Fruit fly (Drosophila melanogaster) whole organism, embryonic: ENCODE measurements around the gene CG42494.

Source experiments
- Awh ChIP-seq: fragments of 200-800 bp; sonication (Bioruptor generic); IDR thresholded peaks from 2 replicates; pipeline ENCODE4, ENCODE4 v1.3.6; 2022; ENCODE audit warnings: missing biosample characterization, missing genetic modification characterization
- Blimp-1 ChIP-seq: fragments of 200-800 bp; sonication (Bioruptor generic); optimal IDR thresholded peaks from 3 replicates; lab custom pipeline; 2018; ENCODE audit warnings: missing biosample characterization, missing genetic modification characterization, mild to moderate bottlenecking, moderate library complexity, missing genetic modification reagents
- CG1024 ChIP-seq: fragments of 200-800 bp; sonication (Bioruptor generic); IDR thresholded peaks from 2 replicates; pipeline ENCODE4 v1.3.6; 2022; ENCODE audit warnings: missing biosample characterization, missing genetic modification characterization
- CG10267 ChIP-seq: fragments of 200-800 bp; sonication (Bioruptor generic); optimal IDR thresholded peaks from 2 replicates; lab custom pipeline; 2018; ENCODE audit warnings: missing biosample characterization, mild to moderate bottlenecking, missing genetic modification characterization, moderate library complexity
- CG11093 ChIP-seq: fragments of 200-800 bp; sonication (Bioruptor generic); IDR thresholded peaks from 3 replicates; pipeline ENCODE4 v1.3.6; 2022; ENCODE audit warnings: missing biosample characterization, missing genetic modification characterization
- CG11247 ChIP-seq: fragments of 200-800 bp; sonication (Bioruptor generic); IDR thresholded peaks from 2 replicates; pipeline ENCODE4 v1.3.6; 2022; ENCODE audit warnings: missing biosample characterization, missing genetic modification characterization
- CG13296 ChIP-seq: fragments of 200-800 bp; sonication (Bioruptor generic); optimal IDR thresholded peaks from 3 replicates; lab custom pipeline; 2018; ENCODE audit warnings: missing biosample characterization, mild to moderate bottlenecking, missing genetic modification characterization
- CG13775 ChIP-seq: fragments of 200-800 bp; sonication (Bioruptor generic); optimal IDR thresholded peaks from 3 replicates; lab custom pipeline; 2017; ENCODE audit warnings: missing biosample characterization, mild to moderate bottlenecking, missing genetic modification characterization
- CG16815 ChIP-seq: fragments of 200-800 bp; sonication (Bioruptor generic); optimal IDR thresholded peaks from 3 replicates; lab custom pipeline; 2017; ENCODE audit warnings: missing biosample characterization, mild to moderate bottlenecking, missing genetic modification characterization
- CG17328 ChIP-seq: fragments of 200-800 bp; sonication (Bioruptor generic); IDR thresholded peaks from 2 replicates; pipeline ENCODE4 v1.3.6; 2022; ENCODE audit warnings: missing biosample characterization, missing genetic modification characterization
- CG17912 ChIP-seq: fragments of 200-800 bp; sonication (Bioruptor generic); optimal IDR thresholded peaks from 2 replicates; lab custom pipeline; 2018; ENCODE audit warnings: missing biosample characterization, mild to moderate bottlenecking, missing genetic modification characterization
- CG31365 ChIP-seq: fragments of 200-800 bp; sonication (Bioruptor generic); optimal IDR thresholded peaks from 2 replicates; lab custom pipeline; 2018; ENCODE audit warnings: missing biosample characterization, mild to moderate bottlenecking, missing genetic modification characterization
- CG32772 ChIP-seq: fragments of 200-800 bp; sonication (Bioruptor generic); IDR thresholded peaks from 2 replicates; pipeline ENCODE4 v1.3.6; 2022; ENCODE audit warnings: missing biosample characterization, missing genetic modification characterization
- CG33557 ChIP-seq: fragments of 200-800 bp; sonication (Bioruptor generic); optimal IDR thresholded peaks from 2 replicates; lab custom pipeline; 2019; ENCODE audit warnings: missing biosample characterization, mild to moderate bottlenecking, missing genetic modification characterization, moderate library complexity
- CG6689 ChIP-seq: fragments of 200-800 bp; sonication (Bioruptor generic); IDR thresholded peaks from 2 replicates; pipeline ENCODE4 v1.3.6; 2022; ENCODE audit warnings: missing biosample characterization, missing genetic modification characterization
- CoRest ChIP-seq: fragments of 200-800 bp; sonication (Bioruptor generic); optimal IDR thresholded peaks from 3 replicates; lab custom pipeline; 2018; ENCODE audit warnings: missing biosample characterization, mild to moderate bottlenecking, missing genetic modification characterization, moderate library complexity
- D19A ChIP-seq: fragments of 200-800 bp; optimal IDR thresholded peaks from 3 replicates; lab custom pipeline; 2019; ENCODE audit warnings: missing biosample characterization, mild to moderate bottlenecking, missing genetic modification characterization, moderate library complexity
- Fer2 ChIP-seq: fragments of 200-800 bp; sonication (Bioruptor generic); optimal IDR thresholded peaks from 2 replicates; lab custom pipeline; 2018; ENCODE audit warnings: missing biosample characterization, mild to moderate bottlenecking, missing genetic modification characterization, moderate library complexity
- HLH4C ChIP-seq: fragments of 200-800 bp; sonication (Bioruptor generic); IDR thresholded peaks from 3 replicates; pipeline ENCODE4 v1.3.6; 2022; ENCODE audit warnings: missing biosample characterization, missing genetic modification characterization; ENCODE audit not compliant: partially characterized antibody
- Hey ChIP-seq: fragments of 200-800 bp; sonication (Bioruptor generic); optimal IDR thresholded peaks from 3 replicates; lab custom pipeline; 2018; ENCODE audit warnings: missing biosample characterization, mild to moderate bottlenecking, missing genetic modification characterization
- Hr3 ChIP-seq: fragments of 200-800 bp; sonication (Bioruptor generic); optimal IDR thresholded peaks from 3 replicates; lab custom pipeline; 2016; ENCODE audit warnings: missing biosample characterization, missing genetic modification characterization
- Hr51 ChIP-seq, 2 experiments: fragments of 200-800 bp; sonication (Bioruptor generic); optimal IDR thresholded peaks; 2 replicates in 1 of 2; 3 replicates in 1 of 2; lab custom pipeline; 2016 to 2018; ENCODE audit warnings: missing biosample characterization in 2 of 2, missing genetic modification characterization in 2 of 2, mild to moderate bottlenecking in 1 of 2, moderate library complexity in 1 of 2
- Kr ChIP-seq: fragments of 200-800 bp; sonication (Bioruptor generic); optimal IDR thresholded peaks from 2 replicates; lab custom pipeline; 2017; ENCODE audit warnings: missing biosample characterization, mild to moderate bottlenecking, missing genetic modification characterization
- Mes4 ChIP-seq: fragments of 200-800 bp; sonication (Bioruptor generic); optimal IDR thresholded peaks from 2 replicates; lab custom pipeline; 2016; ENCODE audit warnings: missing biosample characterization, missing genetic modification characterization
- Sox102F ChIP-seq: fragments of 200-800 bp; sonication (Bioruptor generic); optimal IDR thresholded peaks from 2 replicates; lab custom pipeline; 2018; ENCODE audit warnings: missing biosample characterization, mild to moderate bottlenecking, missing genetic modification characterization, moderate library complexity
- Trl ChIP-seq, 3 experiments: fragments of >200 bp in 2 of 3; fragments of 200-800 bp in 1 of 3; sonication (Bioruptor generic) in 1 of 3; optimal IDR thresholded peaks; 2 replicates in 1 of 3; 3 replicates in 2 of 3; lab custom pipeline; 2016 to 2017; ENCODE audit warnings: missing biosample characterization in 1 of 3, missing genetic modification characterization in 1 of 3
- ab ChIP-seq: fragments of 200-800 bp; sonication (Bioruptor generic); optimal IDR thresholded peaks from 2 replicates; lab custom pipeline; 2016; ENCODE audit warnings: missing biosample characterization, missing genetic modification characterization
- amos ChIP-seq: fragments of 200-800 bp; sonication (Bioruptor generic); IDR thresholded peaks from 2 replicates; pipeline ENCODE4 v1.3.6; 2022; ENCODE audit warnings: missing biosample characterization, missing genetic modification characterization; ENCODE audit not compliant: partially characterized antibody
- ash1 ChIP-seq: fragments of 200-800 bp; sonication (Bioruptor generic); optimal IDR thresholded peaks from 2 replicates; lab custom pipeline; 2018; ENCODE audit warnings: missing biosample characterization, mild to moderate bottlenecking, missing genetic modification characterization
- cas ChIP-seq: fragments of 200-800 bp; sonication (Bioruptor generic); IDR thresholded peaks from 2 replicates; pipeline ENCODE4 v1.3.6; 2022; ENCODE audit warnings: missing biosample characterization, missing genetic modification characterization
- caup ChIP-seq: fragments of 200-800 bp; sonication (Bioruptor generic); optimal IDR thresholded peaks from 3 replicates; lab custom pipeline; 2017; ENCODE audit warnings: missing biosample characterization, mild to moderate bottlenecking, missing genetic modification characterization, moderate library complexity; ENCODE audit not compliant: severe bottlenecking
- chif ChIP-seq, 2 experiments: fragments of 200-800 bp; sonication (Bioruptor generic); optimal IDR thresholded peaks; 3 replicates each; lab custom pipeline; 2016; ENCODE audit warnings: missing biosample characterization in 2 of 2, missing genetic modification characterization in 2 of 2
- chm ChIP-seq: fragments of 200-800 bp; sonication (Bioruptor generic); IDR thresholded peaks from 2 replicates; pipeline ENCODE4 v1.3.6; 2022; ENCODE audit warnings: missing biosample characterization, missing genetic modification characterization
- ci ChIP-seq: fragments of 200-800 bp; sonication (Bioruptor generic); IDR thresholded peaks from 3 replicates; pipeline ENCODE4 v1.3.6; 2022; ENCODE audit warnings: missing biosample characterization, missing genetic modification characterization
- esg ChIP-seq: fragments of 200-800 bp; sonication (Bioruptor generic); conservative IDR thresholded peaks from 2 replicates; pipeline ENCODE4 v1.3.6; 2022; ENCODE audit warnings: missing biosample characterization, missing genetic modification characterization
- fd96Cb ChIP-seq: fragments of 200-800 bp; sonication (Bioruptor generic); optimal IDR thresholded peaks from 2 replicates; lab custom pipeline; 2018; ENCODE audit warnings: missing biosample characterization, mild to moderate bottlenecking, missing genetic modification characterization, moderate library complexity
- fu2 ChIP-seq: fragments of 200-800 bp; sonication (Bioruptor generic); optimal IDR thresholded peaks from 2 replicates; lab custom pipeline; 2016; ENCODE audit warnings: missing biosample characterization, missing genetic modification characterization
- grn ChIP-seq: fragments of 200-800 bp; sonication (Bioruptor generic); optimal IDR thresholded peaks from 3 replicates; lab custom pipeline; 2017; ENCODE audit warnings: missing biosample characterization, missing genetic modification characterization
- her ChIP-seq: fragments of 200-800 bp; sonication (Bioruptor generic); optimal IDR thresholded peaks from 2 replicates; lab custom pipeline; 2016; ENCODE audit warnings: missing biosample characterization, missing genetic modification characterization
- kni ChIP-seq: fragments of 200-800 bp; sonication (Bioruptor generic); optimal IDR thresholded peaks from 3 replicates; lab custom pipeline; 2017; ENCODE audit warnings: mild to moderate bottlenecking, missing biosample characterization, missing genetic modification reagents, missing genetic modification characterization
- lilli ChIP-seq: fragments of 200-800 bp; sonication (Bioruptor generic); optimal IDR thresholded peaks from 3 replicates; lab custom pipeline; 2016; ENCODE audit warnings: missing biosample characterization, missing genetic modification characterization
- lmd ChIP-seq: fragments of 200-800 bp; sonication (Bioruptor generic); IDR thresholded peaks from 2 replicates; pipeline ENCODE4 v1.3.6; 2022; ENCODE audit warnings: missing biosample characterization, missing genetic modification characterization
- luna ChIP-seq: fragments of 200-800 bp; sonication (Bioruptor generic); optimal IDR thresholded peaks from 2 replicates; lab custom pipeline; 2016; ENCODE audit warnings: missing biosample characterization, missing genetic modification characterization
- mam ChIP-seq: fragments of 200-800 bp; sonication (Bioruptor generic); optimal IDR thresholded peaks from 3 replicates; lab custom pipeline; 2016; ENCODE audit warnings: missing biosample characterization, missing genetic modification characterization
- peb ChIP-seq: fragments of 200-800 bp; sonication (Bioruptor generic); IDR thresholded peaks from 2 replicates; pipeline ENCODE4 v1.3.6; 2022; ENCODE audit warnings: missing biosample characterization, missing genetic modification characterization
- pum ChIP-seq: fragments of 200-800 bp; sonication (Bioruptor generic); optimal IDR thresholded peaks from 2 replicates; lab custom pipeline; 2016; ENCODE audit warnings: missing biosample characterization, missing genetic modification characterization
- sob ChIP-seq: fragments of 200-800 bp; sonication (Bioruptor generic); IDR thresholded peaks from 2 replicates; pipeline ENCODE4 v1.3.6; 2022; ENCODE audit warnings: missing biosample characterization, missing genetic modification characterization
- stc ChIP-seq: fragments of 200-800 bp; sonication (Bioruptor generic); IDR thresholded peaks from 2 replicates; pipeline ENCODE4 v1.3.6; 2022; ENCODE audit warnings: missing biosample characterization, missing genetic modification characterization
- tap ChIP-seq: fragments of 200-800 bp; optimal IDR thresholded peaks from 3 replicates; lab custom pipeline; 2019; ENCODE audit warnings: missing biosample characterization, mild to moderate bottlenecking, missing genetic modification characterization, moderate library complexity
- vnd ChIP-seq: fragments of 200-800 bp; sonication (Bioruptor generic); IDR thresholded peaks from 3 replicates; pipeline ENCODE4 v1.3.6; 2022; ENCODE audit warnings: missing biosample characterization, missing genetic modification characterization; ENCODE audit not compliant: partially characterized antibody
- wek ChIP-seq: fragments of 200-800 bp; sonication (Bioruptor generic); optimal IDR thresholded peaks from 3 replicates; lab custom pipeline; 2018; ENCODE audit warnings: missing biosample characterization, mild to moderate bottlenecking, missing genetic modification characterization, moderate library complexity

The CG42494 gene

dm6 chr3L:3164951-3165350 lies 19.3 kb upstream of the CG42494 start, which contains the start of gene CG32280 (continued):
- TF ChIP-seq amos (GFP tag; lab: Robert Waterston, UW) = peak; percentile 91
- no peak for TF ChIP-seq Fer2 (tag; lab: Kevin White, UChicago)
- TF ChIP-seq CG1024 (GFP tag; lab: Robert Waterston, UW) = no peak
- TF ChIP-seq peb (GFP tag; lab: Robert Waterston, UW) = no peak
- no peak for TF ChIP-seq luna
- TF ChIP-seq CG11093 = no peak
- TF ChIP-seq Kr (GFP tag; lab: Kevin White, UChicago) = no peak
- TF ChIP-seq cas (GFP tag; lab: Robert Waterston, UW) = no peak
- no peak for TF ChIP-seq CG17328 (GFP tag; lab: Robert Waterston, UW)
- peak; percentile 68; the same call in 1 of the 3 replicates for TF ChIP-seq ci
- TF ChIP-seq Blimp-1 = no peak
- no peak for TF ChIP-seq stc (GFP tag; lab: Robert Waterston, UW)
- TF ChIP-seq HLH4C = peak; percentile 86
- peak; percentile 84 for TF ChIP-seq vnd (GFP tag; lab: Robert Waterston, UW)
- no peak for TF ChIP-seq ab (GFP tag; lab: Kevin White, UChicago)
- peak; percentile 37 for TF ChIP-seq her (GFP tag; lab: Kevin White, UChicago)
- TF ChIP-seq CG10267 (tag; lab: Kevin White, UChicago) = peak; percentile 48
- peak; percentile 26 for TF ChIP-seq CoRest (tag; lab: Kevin White, UChicago)
- TF ChIP-seq D19A (tag; lab: Kevin White, UChicago) = peak; percentile 17
- TF ChIP-seq Hr51 (GFP tag; optimal IDR thresholded peaks at IDR 0.05; lab: Kevin White, UChicago) = no peak
- TF ChIP-seq Sox102F (GFP tag; lab: Kevin White, UChicago) = no peak
- TF ChIP-seq Mes4 (GFP tag; lab: Kevin White, UChicago) = no peak
- TF ChIP-seq chif (GFP tag; optimal IDR thresholded peaks at IDR 0.05; lab: Kevin White, UChicago) = no peak
- TF ChIP-seq ash1 (GFP tag; lab: Kevin White, UChicago) = no peak
- peak; percentile 58; the same call in 1 of the 2 replicates for TF ChIP-seq sob (GFP tag; lab: Robert Waterston, UW)
- TF ChIP-seq CG32772 (GFP tag; lab: Robert Waterston, UW) = no peak
- TF ChIP-seq lilli (GFP tag; lab: Kevin White, UChicago) = peak; percentile 48
- TF ChIP-seq pum (GFP tag; lab: Kevin White, UChicago) = peak; percentile 6
- TF ChIP-seq tap (tag; lab: Kevin White, UChicago) = no peak
- TF ChIP-seq esg (GFP tag; lab: Robert Waterston, UW) = no peak
- peak; percentile 48 for TF ChIP-seq mam
- TF ChIP-seq Hr3 (GFP tag; lab: Kevin White, UChicago) = no peak
- TF ChIP-seq lmd (GFP tag; lab: Robert Waterston, UW) = peak; percentile 17; the same call in 1 of the 2 replicates
- no peak for TF ChIP-seq Hey (tag; lab: Kevin White, UChicago)
- no peak for TF ChIP-seq CG13775 (GFP tag; lab: Kevin White, UChicago)
- TF ChIP-seq kni (GFP tag; lab: Kevin White, UChicago) = no peak
- TF ChIP-seq chm (GFP tag; lab: Robert Waterston, UW) = peak; percentile 40; the same call in 1 of the 2 replicates
- TF ChIP-seq Awh = no peak
- peak; percentile 50 for TF ChIP-seq caup (GFP tag; lab: Kevin White, UChicago)
- no peak for TF ChIP-seq CG31365
- TF ChIP-seq fu2 (GFP tag; lab: Kevin White, UChicago) = no peak
- TF ChIP-seq CG13296 (GFP tag; lab: Kevin White, UChicago) = peak; percentile 55
- TF ChIP-seq wek (GFP tag; lab: Kevin White, UChicago) = no peak
- TF ChIP-seq CG6689 (GFP tag; lab: Robert Waterston, UW) = no peak
- no peak for TF ChIP-seq CG16815
- TF ChIP-seq CG11247 (GFP tag; lab: Robert Waterston, UW) = no peak
- TF ChIP-seq grn (GFP tag; lab: Kevin White, UChicago) = no peak
- TF ChIP-seq Trl (optimal IDR thresholded peaks at IDR 0.05; lab: Kevin White, UChicago) = no peak
- TF ChIP-seq Trl (GFP tag; optimal IDR thresholded peaks at IDR 0.05; lab: Kevin White, UChicago) = peak; percentile 15
- TF ChIP-seq CG17912 = no peak
- no peak for TF ChIP-seq CG33557 (GFP tag; lab: Kevin White, UChicago)
- TF ChIP-seq fd96Cb (tag; lab: Kevin White, UChicago) = no peak
